Fruit fly (Drosophila melanogaster): ENCODE data around the gene CG43321.

CG43321 gene

DNA sequence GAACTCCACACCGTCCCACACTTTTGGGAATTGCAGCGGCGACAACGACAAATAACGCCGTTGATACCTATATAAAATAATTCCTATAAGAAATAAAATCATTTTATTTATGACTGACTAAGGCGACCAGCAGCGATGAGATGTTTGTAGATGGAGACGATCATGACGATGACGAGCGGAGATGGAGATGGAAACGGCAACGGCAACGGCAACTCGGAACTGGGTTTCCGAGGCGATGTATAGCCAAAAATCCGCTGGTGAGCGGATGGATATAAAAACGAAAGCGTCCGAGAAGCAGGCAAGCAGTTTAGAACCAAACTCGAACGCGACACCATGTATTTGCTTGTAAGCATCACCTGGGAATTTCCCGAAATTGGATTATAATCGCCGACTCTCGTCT is 9.3 kb downstream of the CG43321 start, which contains the start of gene Pcp:
Gene Pcp, plus strand, starts transcription at position 301 of the 400 bp plus-strand sequence.
- no peak for TF ChIP-seq CG17801 (GFP tag; optimal IDR thresholded peaks at IDR 0.05; ENCODE audit: partially characterized antibody)

DNA sequence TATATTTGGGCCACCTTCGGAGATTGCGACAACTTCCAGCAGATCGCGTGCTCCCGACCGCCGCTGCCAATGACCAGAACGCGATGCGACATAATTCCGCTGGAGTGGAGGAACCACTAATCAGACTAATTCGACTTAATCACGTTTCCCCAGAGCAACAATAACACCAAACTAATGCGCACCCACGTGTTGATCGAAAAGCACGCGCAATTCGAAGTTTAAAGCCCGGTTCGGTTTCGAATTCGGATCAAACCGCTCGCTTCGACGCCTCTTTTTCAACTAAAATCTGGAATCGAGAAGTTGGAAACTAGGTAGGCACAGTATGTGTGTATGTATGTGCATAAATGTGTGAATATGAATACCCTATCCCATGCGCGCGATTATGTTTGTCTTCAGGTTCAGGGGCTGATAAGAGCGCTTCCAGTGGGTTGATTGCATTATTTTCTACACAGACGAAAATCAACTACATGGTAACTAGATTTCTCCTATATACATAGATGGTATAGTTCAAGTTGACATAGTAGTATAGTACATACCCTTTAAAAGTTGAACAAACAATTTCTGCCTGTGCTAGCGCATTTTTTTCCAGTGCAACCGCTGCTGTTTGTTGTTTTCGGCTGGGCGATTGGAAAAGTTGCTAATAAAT is 11.7 kb downstream of the CG43321 start, which contains the start of gene Gart:
Gene Gart, minus strand, starts transcription at position 285 of the 646 bp plus-strand sequence.
- TF ChIP-seq CG17801 (GFP tag; optimal IDR thresholded peaks at IDR 0.05; ENCODE audit: partially characterized antibody), result no peak

DNA sequence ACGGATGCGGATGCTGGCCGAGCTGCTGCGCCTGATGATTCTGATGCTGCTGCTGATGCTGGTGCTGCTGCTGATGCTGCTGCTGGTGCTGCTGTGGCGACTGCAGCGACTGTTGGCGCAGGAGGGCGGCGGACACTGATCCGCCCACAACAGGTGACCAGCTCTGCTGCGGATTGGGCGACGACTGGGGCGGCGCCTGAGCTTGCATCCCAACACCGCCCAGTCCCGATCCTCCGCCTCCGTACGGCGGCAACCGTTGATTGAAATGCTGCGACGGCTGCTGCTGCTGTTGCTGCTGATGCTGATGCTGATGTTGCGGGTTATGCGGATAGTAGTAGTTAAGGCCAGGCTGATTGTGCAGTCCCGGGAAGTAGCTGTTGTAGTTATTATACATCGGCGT is 13.2 kb downstream of the CG43321 start:
- TF ChIP-seq CG17801 (GFP tag; optimal IDR thresholded peaks at IDR 0.05; ENCODE audit: partially characterized antibody), result no peak

DNA sequence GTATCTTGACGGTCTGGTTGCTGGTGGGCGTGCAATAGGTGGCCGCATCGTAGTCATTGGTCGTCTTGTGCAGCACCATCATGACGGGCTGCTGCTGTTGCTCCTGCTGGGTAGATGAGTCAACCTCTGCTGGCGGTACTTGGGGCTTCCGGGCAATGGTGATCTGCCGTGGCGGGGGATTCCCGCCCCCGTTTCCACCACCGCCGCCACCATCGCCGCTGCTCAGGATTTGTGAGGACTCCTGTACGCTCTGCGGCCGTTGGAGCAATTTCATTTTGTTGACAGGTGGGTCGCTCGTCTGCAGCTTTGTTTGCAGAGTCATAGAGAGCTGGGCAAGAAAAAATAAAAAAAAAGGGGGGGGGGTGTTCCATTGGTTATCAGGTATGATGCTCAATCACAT is 14.2 kb downstream of the CG43321 start:
- no peak for TF ChIP-seq CG17801 (GFP tag; optimal IDR thresholded peaks at IDR 0.05; ENCODE audit: partially characterized antibody)

DNA sequence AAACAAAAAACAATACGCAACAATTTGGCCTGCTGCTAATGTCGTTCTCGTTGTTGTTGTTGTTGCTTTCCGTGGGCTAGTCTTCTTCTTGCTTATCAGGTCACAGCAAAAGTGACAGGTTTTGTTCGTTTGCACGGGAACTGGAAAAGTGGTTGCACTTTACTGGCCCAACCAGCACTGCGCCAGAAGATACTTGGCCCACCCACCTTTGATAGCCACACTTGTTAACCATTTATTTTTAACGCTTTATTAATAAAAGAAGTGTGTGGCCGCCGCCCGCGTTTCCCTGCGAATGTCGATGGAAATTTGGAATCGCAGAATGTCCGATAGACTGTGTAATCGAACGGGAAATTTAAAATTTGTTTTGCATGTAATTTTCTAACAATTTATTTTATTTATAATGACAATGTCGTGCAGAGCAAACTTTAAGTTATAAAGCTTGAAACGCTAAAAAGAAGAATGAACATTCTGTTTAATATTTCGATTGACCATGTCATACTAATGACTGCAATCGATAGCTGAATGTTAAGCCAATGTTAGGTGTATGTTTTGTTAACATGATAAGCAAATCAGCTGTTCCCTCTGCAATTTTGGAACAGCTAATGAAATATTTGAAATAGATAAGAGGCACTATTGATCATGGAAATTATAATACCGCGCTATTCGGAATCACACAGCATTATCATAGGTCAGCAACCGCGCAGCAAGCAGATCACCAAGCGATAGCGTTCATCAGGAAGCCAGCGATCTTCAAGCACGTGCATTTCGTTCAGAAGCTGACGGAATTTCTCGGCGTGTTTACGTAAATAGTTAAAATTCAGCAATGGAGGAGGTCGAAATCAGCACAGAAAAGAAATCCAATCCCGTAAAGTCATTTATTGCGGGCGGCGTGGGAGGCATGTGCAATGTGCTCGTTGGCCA is 15.2 kb downstream of the CG43321 start, which contains the start of the genes CG31908 and MME1:
Gene CG31908, minus strand, starts transcription at position 402 of the 921 bp plus-strand sequence.
Gene MME1, plus strand, starts transcription at position 539 of the 921 bp plus-strand sequence.
- TF ChIP-seq CG17801 (GFP tag; optimal IDR thresholded peaks at IDR 0.05; ENCODE audit: partially characterized antibody), result peak; percentile 42

DNA sequence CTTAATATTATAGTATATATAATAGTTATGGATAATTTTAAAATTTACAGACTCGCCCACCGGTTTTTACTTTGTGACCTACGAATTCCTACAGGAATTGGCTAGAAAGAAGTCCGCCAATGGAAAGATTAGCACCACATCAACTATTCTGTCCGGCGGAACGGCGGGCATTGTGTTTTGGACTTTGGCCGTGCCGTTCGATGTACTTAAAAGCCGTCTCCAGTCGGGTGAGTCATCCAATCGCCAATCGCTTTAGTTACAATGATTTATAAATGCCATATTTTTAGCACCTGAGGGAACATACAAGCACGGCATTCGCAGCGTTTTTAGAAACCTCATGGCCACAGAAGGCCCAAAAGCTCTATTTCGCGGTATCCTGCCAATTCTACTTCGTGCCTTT is 16.4 kb downstream of the CG43321 start:
- no peak for TF ChIP-seq CG17801 (GFP tag; optimal IDR thresholded peaks at IDR 0.05; ENCODE audit: partially characterized antibody)

DNA sequence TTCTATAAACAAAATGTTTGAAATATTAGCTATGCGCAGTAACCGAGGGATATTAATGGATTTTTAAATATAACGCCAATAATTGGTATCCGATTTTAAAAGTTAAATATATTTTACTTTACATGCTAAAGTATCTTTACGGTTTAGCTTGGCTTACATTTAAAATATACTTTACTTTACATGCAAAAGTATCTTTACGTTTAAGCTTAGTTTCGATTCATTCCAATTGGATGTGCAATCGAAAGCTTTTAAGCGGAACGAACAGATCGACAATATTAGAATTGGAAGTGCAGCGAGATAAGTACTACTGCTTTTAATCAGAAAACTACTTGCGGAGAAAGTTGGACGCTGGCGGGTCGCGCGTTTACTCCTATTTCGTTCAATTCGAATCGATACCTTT is 16.9 kb downstream of the CG43321 start:
- no peak for TF ChIP-seq CG17801 (GFP tag; optimal IDR thresholded peaks at IDR 0.05; ENCODE audit: partially characterized antibody)

DNA sequence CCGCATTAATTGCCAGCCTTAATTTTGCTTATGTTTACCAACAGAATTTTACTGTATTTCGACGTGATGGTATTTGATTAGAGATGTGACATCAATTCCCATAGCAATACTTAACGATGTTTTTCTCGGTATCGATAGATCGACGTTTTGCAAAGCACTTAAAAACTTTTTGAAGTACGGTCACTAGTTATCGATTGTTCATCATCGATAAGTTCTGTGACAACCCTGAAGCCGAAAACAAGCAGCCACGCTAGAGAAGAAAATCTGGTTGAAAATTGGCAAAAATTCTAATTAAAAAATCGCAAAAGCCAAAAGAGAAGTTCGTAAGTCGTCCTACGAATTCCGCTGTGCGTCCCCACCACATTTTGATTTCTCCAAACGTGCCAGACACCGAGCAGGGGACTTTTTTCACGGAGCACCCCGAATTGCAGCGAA is 20.5 kb downstream of the CG43321 start, which contains the start of the genes Rab30 and Caper:
Gene Rab30, minus strand, starts transcription at position 90 of the 435 bp plus-strand sequence.
Gene Caper, plus strand, starts transcription at position 205 of the 435 bp plus-strand sequence.
- TF ChIP-seq CG17801 (GFP tag; optimal IDR thresholded peaks at IDR 0.05; ENCODE audit: partially characterized antibody), result peak; percentile 80

DNA sequence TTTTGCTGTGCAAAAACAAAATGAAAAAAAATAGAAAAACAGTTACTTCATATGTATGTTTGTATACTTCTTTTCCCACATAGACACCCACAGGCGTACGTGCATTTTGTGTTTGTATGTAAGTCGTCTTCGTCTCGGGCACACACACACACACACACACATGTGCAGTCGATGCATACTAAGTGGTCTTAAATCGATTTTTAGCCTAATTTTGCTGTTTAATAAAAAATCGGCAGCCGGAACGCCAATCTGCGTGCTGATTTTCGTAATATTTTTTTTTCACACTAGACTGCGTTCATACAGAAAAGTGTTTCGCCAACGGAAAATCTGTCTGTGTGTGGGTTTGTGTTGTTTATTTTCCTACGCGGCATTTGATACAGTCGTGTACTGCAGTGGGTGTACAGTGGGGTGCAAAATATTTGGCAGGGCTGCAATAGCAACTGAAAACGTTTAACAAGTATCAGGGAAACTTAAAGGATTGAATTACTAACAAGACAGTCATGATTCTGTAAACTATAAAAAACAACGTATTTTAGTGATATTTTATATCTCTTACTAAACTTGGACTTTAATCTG is 21.1 kb downstream of the CG43321 start:
- TF ChIP-seq CG17801 (GFP tag; optimal IDR thresholded peaks at IDR 0.05; ENCODE audit: partially characterized antibody), result peak; percentile 56

DNA sequence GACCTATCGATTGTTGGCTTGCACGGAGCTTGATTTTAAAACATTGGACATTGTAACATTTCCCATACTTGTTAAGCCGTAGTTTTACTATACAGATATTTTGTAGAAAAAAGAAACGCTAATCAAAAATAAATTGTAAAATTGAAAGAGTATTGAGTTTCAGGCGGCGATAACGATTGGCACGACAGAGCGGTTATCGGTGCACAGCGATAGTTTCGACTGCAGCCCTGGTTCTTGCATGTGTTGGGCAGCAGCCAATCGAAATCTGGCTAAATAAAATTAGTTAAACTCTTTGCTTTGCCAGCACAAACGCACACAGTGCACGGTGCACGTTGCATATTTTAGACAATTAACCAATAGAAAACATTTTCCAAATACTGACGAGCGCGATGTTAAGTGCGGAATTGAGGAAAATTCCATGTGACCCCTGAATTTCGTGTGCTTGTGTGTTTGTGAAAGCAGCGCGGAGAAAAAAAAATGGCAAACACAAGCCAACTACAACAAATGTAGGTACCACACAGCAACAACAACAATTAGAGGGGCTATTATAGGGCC is 25.8 kb downstream of the CG43321 start, which contains the start of gene milt:
Gene milt, plus strand, starts transcription at position 51 of the 555 bp plus-strand sequence.
- peak; percentile 34 for TF ChIP-seq CG17801 (GFP tag; optimal IDR thresholded peaks at IDR 0.05; ENCODE audit: partially characterized antibody)

DNA sequence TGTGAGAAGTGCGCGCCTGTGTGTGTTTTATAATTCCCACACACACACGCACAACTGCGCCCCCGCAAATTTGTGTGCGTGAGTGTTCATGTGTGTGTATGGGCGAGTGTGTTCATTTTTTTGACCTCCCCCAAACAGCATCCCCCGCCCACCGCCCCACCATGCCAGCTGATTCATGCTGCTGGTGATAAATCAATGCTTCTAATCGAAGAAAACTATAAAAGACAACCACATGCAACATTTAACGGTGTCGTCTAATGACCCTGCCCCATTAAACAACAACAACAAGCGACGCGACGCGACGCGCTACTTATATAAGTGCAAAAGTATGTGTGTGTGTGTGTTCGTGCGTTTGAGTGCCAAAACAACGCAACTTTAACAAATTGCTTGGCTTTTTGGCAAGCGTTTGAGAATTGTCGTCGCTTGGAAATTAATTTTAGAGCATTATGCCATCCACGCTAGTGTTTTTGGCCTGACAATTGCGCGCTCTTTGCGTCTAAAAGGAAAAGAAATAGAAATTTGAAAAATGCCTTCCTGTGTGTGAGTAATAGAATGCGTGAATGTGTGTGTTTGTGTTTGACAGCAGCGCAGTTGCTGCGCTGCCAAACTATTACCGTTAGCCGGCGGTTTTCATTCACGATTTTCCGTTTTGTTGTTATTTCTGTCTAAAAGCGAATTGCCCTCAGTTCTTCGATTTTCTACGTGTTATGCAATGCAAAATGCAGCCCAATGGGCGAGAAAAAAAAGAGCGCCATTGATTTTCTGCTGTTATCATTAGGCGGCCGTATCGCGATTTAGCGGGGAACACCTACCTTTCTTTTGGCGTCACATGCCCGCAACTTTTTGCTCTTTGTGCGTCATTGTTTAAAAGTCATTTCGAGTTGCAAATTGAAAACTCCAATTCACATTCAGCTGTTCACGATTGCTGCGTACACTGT is 26.6 kb downstream of the CG43321 start:
- no peak for TF ChIP-seq CG17801 (GFP tag; optimal IDR thresholded peaks at IDR 0.05; ENCODE audit: partially characterized antibody)

DNA sequence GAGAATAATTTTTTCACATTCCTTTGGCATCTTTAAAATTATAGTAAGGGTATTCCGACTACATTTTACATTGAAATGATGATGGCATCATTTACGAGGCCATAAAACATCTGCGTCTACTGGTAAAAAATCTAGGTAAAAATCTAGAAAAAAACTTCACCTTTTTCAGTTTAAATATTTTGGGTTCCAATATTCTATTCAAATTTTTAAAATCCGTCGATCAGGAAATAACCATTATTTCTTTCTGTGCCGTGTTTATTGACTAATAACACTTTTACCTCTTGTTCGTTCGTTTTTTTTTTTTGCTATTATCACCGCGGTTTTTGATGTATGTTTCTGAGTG is 27.3 kb downstream of the CG43321 start:
- peak; percentile 55 for TF ChIP-seq CG17801 (GFP tag; optimal IDR thresholded peaks at IDR 0.05; ENCODE audit: partially characterized antibody)

DNA sequence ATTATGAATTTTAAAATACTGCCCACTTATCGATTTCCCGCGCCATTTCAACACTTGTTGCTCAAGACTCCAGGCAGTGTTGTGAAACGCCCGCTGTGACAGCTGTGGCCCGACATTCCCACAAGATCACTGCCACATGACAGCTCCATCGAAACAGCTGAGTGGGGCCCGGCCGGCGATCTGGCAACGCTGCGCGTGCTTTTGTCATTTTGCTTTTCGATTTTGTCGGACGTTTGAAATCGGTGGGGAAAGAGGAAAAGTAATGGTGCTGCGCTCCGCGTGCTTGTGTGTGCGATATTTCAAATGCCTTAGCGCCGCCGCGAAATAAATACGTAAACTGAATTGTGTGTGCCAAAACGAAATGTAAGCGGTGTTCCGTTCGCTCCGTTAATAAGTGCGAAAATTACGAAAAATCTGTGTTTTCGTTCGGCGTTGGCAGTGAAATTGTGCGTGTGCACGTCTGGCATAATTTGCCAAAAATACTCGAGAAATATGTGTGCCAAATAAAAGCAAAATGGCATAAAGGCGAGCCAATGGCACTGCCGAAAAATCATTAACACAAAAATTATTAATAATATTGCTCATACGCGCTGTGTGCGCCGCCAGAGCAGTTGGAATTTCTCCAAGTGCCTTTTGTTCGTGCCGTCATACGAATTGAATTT is 30.2 kb downstream of the CG43321 start:
- TF ChIP-seq CG17801 (GFP tag; optimal IDR thresholded peaks at IDR 0.05; ENCODE audit: partially characterized antibody), result no peak
